Worm (Caenorhabditis elegans) whole organism, L1 larva: Measurements from ENCODE around the gene gop-2.

Experiments used
- C16A3.4 ChIP-seq: fragments of 150-350 bp; optimal IDR thresholded peaks from 2 replicates; lab custom pipeline; 2014; ENCODE audit warnings: missing biosample characterization, missing genetic modification characterization
- Y116A8C.19 ChIP-seq: sonication (generic microtip); optimal IDR thresholded peaks from 2 replicates; lab custom pipeline; 2016; ENCODE audit warnings: missing compliant biosample characterization, missing genetic modification characterization, borderline replicate concordance
- alr-1 ChIP-seq: fragments of 200-800 bp; sonication (Bioruptor generic); optimal IDR thresholded peaks from 2 replicates; lab custom pipeline; 2018; ENCODE audit warnings: borderline replicate concordance, mild to moderate bottlenecking, missing genetic modification characterization, missing compliant biosample characterization
- aly-2 ChIP-seq: fragments of 150-350 bp; optimal IDR thresholded peaks from 2 replicates; lab custom pipeline; 2014; ENCODE audit warnings: missing biosample characterization, missing genetic modification characterization
- ama-1 ChIP-seq: fragments of 150-350 bp; optimal IDR thresholded peaks from 2 replicates; lab custom pipeline; 2014
- blmp-1 ChIP-seq: fragments of 150-350 bp; optimal IDR thresholded peaks from 2 replicates; lab custom pipeline; 2014; ENCODE audit warnings: missing biosample characterization, missing genetic modification characterization
- ceh-63 ChIP-seq: fragments of 200-800 bp; sonication (Bioruptor generic); optimal IDR thresholded peaks from 2 replicates; lab custom pipeline; 2018; ENCODE audit warnings: mild to moderate bottlenecking, missing genetic modification characterization, missing compliant biosample characterization
- ceh-82 ChIP-seq, 3 experiments: fragments of 150-350 bp in 1 of 3; sonication (generic microtip) in 2 of 3; optimal IDR thresholded peaks; 2 replicates each; lab custom pipeline; 2014 to 2017; ENCODE audit warnings: missing biosample characterization in 3 of 3, missing genetic modification characterization in 3 of 3
- ceh-88 ChIP-seq: fragments of 200-800 bp; sonication (Bioruptor generic); IDR thresholded peaks from 2 replicates; pipeline ENCODE4 v1.3.6; 2022; ENCODE audit warnings: missing genetic modification characterization, missing compliant biosample characterization
- dpl-1 ChIP-seq, 3 experiments: fragments of 150-350 bp in 2 of 3; sonication (generic microtip) in 1 of 3; optimal IDR thresholded peaks; 2 replicates each; lab custom pipeline; 2014 to 2017; ENCODE audit warnings: missing biosample characterization in 3 of 3, missing genetic modification characterization in 3 of 3, missing genetic modification reagents in 3 of 3
- dsc-1 ChIP-seq: sonication (generic microtip); optimal IDR thresholded peaks from 2 replicates; lab custom pipeline; 2016; ENCODE audit warnings: mild to moderate bottlenecking, missing genetic modification characterization, missing compliant biosample characterization
- efl-1 ChIP-seq, 4 experiments: fragments of 150-350 bp; optimal IDR thresholded peaks in 3 of 4; peaks in 1 of 4; 1 replicate in 1 of 4; 2 replicates in 3 of 4; lab custom pipeline; 2014; ENCODE audit warnings: missing biosample characterization in 2 of 4, missing genetic modification characterization in 2 of 4, missing genetic modification reagents in 2 of 4
- efl-3 ChIP-seq: fragments of 200-800 bp; sonication (Bioruptor generic); optimal IDR thresholded peaks from 2 replicates; lab custom pipeline; 2018; ENCODE audit warnings: mild to moderate bottlenecking, missing genetic modification characterization, missing compliant biosample characterization
- egl-13 ChIP-seq: sonication (generic microtip); optimal IDR thresholded peaks from 2 replicates; lab custom pipeline; 2016; ENCODE audit warnings: missing genotype, missing genetic modification reagents, missing genetic modification characterization, missing compliant biosample characterization
- elt-3 ChIP-seq, 6 experiments: fragments of 150-350 bp in 1 of 6; sonication (generic microtip); optimal IDR thresholded peaks; 2 replicates each; lab custom pipeline; 2017 to 2018; ENCODE audit warnings: missing biosample characterization in 6 of 6, missing genetic modification characterization in 6 of 6, inconsistent platforms in 1 of 6
- ets-5 ChIP-seq: fragments of 200-800 bp; sonication (Bioruptor generic); IDR thresholded peaks from 2 replicates; pipeline ENCODE4 v1.3.6; 2022; ENCODE audit warnings: missing genetic modification characterization, missing compliant biosample characterization
- fkh-10 ChIP-seq: sonication (generic microtip); optimal IDR thresholded peaks from 2 replicates; lab custom pipeline; 2017; ENCODE audit warnings: missing biosample characterization, missing genetic modification reagents, missing genetic modification characterization
- fos-1 ChIP-seq: fragments of 150-350 bp; optimal IDR thresholded peaks from 2 replicates; lab custom pipeline; 2014; ENCODE audit warnings: missing biosample characterization, missing genetic modification characterization
- grh-1 ChIP-seq: fragments of 200-800 bp; sonication (Bioruptor generic); IDR thresholded peaks from 2 replicates; pipeline ENCODE4 v1.3.6; 2022; ENCODE audit warnings: missing genetic modification reagents, missing genetic modification characterization, missing compliant biosample characterization
- hlh-17 ChIP-seq: fragments of 200-800 bp; sonication (Bioruptor generic); optimal IDR thresholded peaks from 2 replicates; lab custom pipeline; 2018; ENCODE audit warnings: missing genetic modification characterization, mild to moderate bottlenecking, missing compliant biosample characterization, moderate library complexity, borderline replicate concordance
- jun-1 ChIP-seq: fragments of 150-350 bp; optimal IDR thresholded peaks from 2 replicates; lab custom pipeline; 2014; ENCODE audit warnings: missing biosample characterization, missing genetic modification reagents, missing genetic modification characterization
- lin-13 ChIP-seq: fragments of 150-350 bp; optimal IDR thresholded peaks from 2 replicates; lab custom pipeline; 2014; ENCODE audit warnings: missing biosample characterization, missing genetic modification reagents, missing genetic modification characterization
- lin-15B ChIP-seq: fragments of 150-350 bp; sonication (generic microtip); optimal IDR thresholded peaks from 3 replicates; lab custom pipeline; 2014; ENCODE audit warnings: missing biosample characterization, missing genetic modification characterization
- lin-39 ChIP-seq: fragments of 150-350 bp; optimal IDR thresholded peaks from 2 replicates; lab custom pipeline; 2014; ENCODE audit warnings: missing biosample characterization, missing genetic modification reagents, missing genetic modification characterization
- mab-9 ChIP-seq: fragments of 200-800 bp; sonication (Bioruptor generic); IDR thresholded peaks from 2 replicates; pipeline ENCODE4 v1.3.6; 2022; ENCODE audit warnings: missing genetic modification reagents, missing genetic modification characterization, missing compliant biosample characterization
- mdl-1 ChIP-seq, 2 experiments: fragments of 150-350 bp; optimal IDR thresholded peaks; 2 replicates each; lab custom pipeline; 2014 to 2017; ENCODE audit warnings: missing biosample characterization in 2 of 2, missing genetic modification characterization in 2 of 2, inconsistent platforms in 1 of 2
- mep-1 ChIP-seq: fragments of 150-350 bp; optimal IDR thresholded peaks from 2 replicates; lab custom pipeline; 2014; ENCODE audit warnings: missing biosample characterization, missing genetic modification characterization
- nhr-11 ChIP-seq: fragments of 150-350 bp; optimal IDR thresholded peaks from 2 replicates; lab custom pipeline; 2014; ENCODE audit warnings: missing biosample characterization, missing genetic modification characterization
- nhr-12 ChIP-seq: sonication (generic microtip); optimal IDR thresholded peaks from 2 replicates; lab custom pipeline; 2017; ENCODE audit warnings: missing biosample characterization, missing genetic modification characterization
- nhr-28 ChIP-seq: fragments of 150-350 bp; optimal IDR thresholded peaks from 2 replicates; lab custom pipeline; 2014; ENCODE audit warnings: missing biosample characterization, missing genetic modification characterization
- nhr-47 ChIP-seq: sonication (generic microtip); optimal IDR thresholded peaks from 2 replicates; lab custom pipeline; 2016; ENCODE audit warnings: mild to moderate bottlenecking, missing genetic modification characterization, moderate library complexity, missing compliant biosample characterization
- nhr-85 ChIP-seq: sonication (generic microtip); peaks from one replicate; lab custom pipeline; 2016; ENCODE audit warnings: missing genetic modification characterization, inconsistent platforms, missing compliant biosample characterization
- pag-3 ChIP-seq: sonication (generic microtip); optimal IDR thresholded peaks from 2 replicates; lab custom pipeline; 2017; ENCODE audit warnings: missing genetic modification characterization, mild to moderate bottlenecking, missing compliant biosample characterization, antibody characterized with exemption, borderline replicate concordance; ENCODE audit not compliant: insufficient read depth
- pax-3 ChIP-seq: fragments of 200-800 bp; sonication (Bioruptor generic); optimal IDR thresholded peaks from 2 replicates; lab custom pipeline; 2018; ENCODE audit warnings: mild to moderate bottlenecking, missing genetic modification characterization, moderate library complexity, missing compliant biosample characterization
- pqm-1 ChIP-seq: sonication (generic microtip); optimal IDR thresholded peaks from 3 replicates; lab custom pipeline; 2017; ENCODE audit warnings: missing biosample characterization, missing genetic modification characterization
- rnt-1 ChIP-seq: sonication (generic microtip); optimal IDR thresholded peaks from 2 replicates; lab custom pipeline; 2016; ENCODE audit warnings: mild to moderate bottlenecking, missing genetic modification characterization, moderate library complexity, missing compliant biosample characterization
- snpc-4 ChIP-seq: fragments of 150-350 bp; optimal IDR thresholded peaks from 2 replicates; lab custom pipeline; 2014; ENCODE audit warnings: missing biosample characterization, missing genetic modification characterization
- sup-37 ChIP-seq: fragments of 200-800 bp; sonication (Bioruptor generic); optimal IDR thresholded peaks from 2 replicates; lab custom pipeline; 2018; ENCODE audit warnings: mild to moderate bottlenecking, missing genetic modification characterization, missing compliant biosample characterization
- swsn-7 ChIP-seq: sonication (generic microtip); optimal IDR thresholded peaks from 2 replicates; lab custom pipeline; 2016; ENCODE audit warnings: missing genetic modification characterization, missing compliant biosample characterization
- tbx-2 ChIP-seq: sonication (generic microtip); optimal IDR thresholded peaks from 2 replicates; lab custom pipeline; 2016; ENCODE audit warnings: missing genetic modification characterization, missing compliant biosample characterization
- tlp-1 ChIP-seq: fragments of 150-350 bp; optimal IDR thresholded peaks from 2 replicates; lab custom pipeline; 2014; ENCODE audit warnings: missing biosample characterization, missing genetic modification characterization
- unc-130 ChIP-seq: fragments of 150-350 bp; optimal IDR thresholded peaks from 2 replicates; lab custom pipeline; 2017; ENCODE audit warnings: missing biosample characterization, missing genetic modification characterization, inconsistent platforms
- unc-30 ChIP-seq: sonication (generic microtip); optimal IDR thresholded peaks from 2 replicates; lab custom pipeline; 2017; ENCODE audit warnings: missing biosample characterization, missing genetic modification characterization
- unc-62 ChIP-seq: fragments of 150-350 bp; optimal IDR thresholded peaks from 2 replicates; lab custom pipeline; 2014; ENCODE audit warnings: missing biosample characterization, missing genetic modification reagents, missing genetic modification characterization
- vab-15 ChIP-seq: sonication (generic microtip); optimal IDR thresholded peaks from 2 replicates; lab custom pipeline; 2017; ENCODE audit warnings: missing genotype, mild to moderate bottlenecking, missing genetic modification characterization, missing compliant biosample characterization
- xbp-1 ChIP-seq: sonication (generic microtip); optimal IDR thresholded peaks from 2 replicates; lab custom pipeline; 2016; ENCODE audit warnings: missing genetic modification characterization, missing compliant biosample characterization
- zag-1 ChIP-seq: fragments of 150-350 bp; optimal IDR thresholded peaks from 2 replicates; lab custom pipeline; 2014; ENCODE audit warnings: missing biosample characterization, missing genetic modification characterization
- zip-4 ChIP-seq: fragments of 200-800 bp; sonication (Bioruptor generic); optimal IDR thresholded peaks from 2 replicates; lab custom pipeline; 2018; ENCODE audit warnings: mild to moderate bottlenecking, missing genetic modification characterization, moderate library complexity, missing compliant biosample characterization
- ztf-11 ChIP-seq, 2 experiments: sonication (generic microtip); optimal IDR thresholded peaks; 2 replicates each; lab custom pipeline; 2016 to 2017; ENCODE audit warnings: missing genetic modification characterization in 2 of 2, missing biosample characterization in 1 of 2, missing compliant biosample characterization in 1 of 2

Gene gop-2

DNA sequence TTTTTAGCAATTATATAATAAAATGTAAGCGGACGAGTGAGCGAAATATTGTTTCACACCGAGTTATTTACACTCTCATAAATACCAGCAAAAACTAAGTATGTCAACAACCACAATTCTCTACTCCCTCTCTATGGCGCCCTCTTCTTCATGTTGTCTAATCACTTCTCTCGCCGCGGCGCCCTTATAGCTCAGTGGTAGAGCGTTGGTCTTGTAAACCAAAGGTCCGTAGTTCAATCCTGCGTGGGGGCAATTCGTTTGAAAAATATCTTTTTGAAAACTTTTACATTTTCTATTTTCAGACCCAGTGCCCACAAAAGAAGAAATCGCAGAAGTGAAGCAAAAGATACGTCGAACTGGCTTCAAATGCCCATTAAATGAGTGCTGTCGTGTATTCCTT, 46.9 kb downstream of the gop-2 start (continued):
- TF ChIP-seq pqm-1 (tag; lab: Kevin White, UChicago) (no peak), nhr-11 (tag; lab: Kevin White, UChicago) (no peak), pag-3 (tag; lab: Kevin White, UChicago) (no peak), mdl-1 (tag; optimal IDR thresholded peaks at IDR 0.05; lab: Kevin White, UChicago) (peak in 1 of 2 experiments; percentile 45), unc-30 (tag; lab: Kevin White, UChicago) (no peak), lin-15B (tag; lab: Kevin White, UChicago) (no peak), ztf-11 (tag; optimal IDR thresholded peaks at IDR 0.05; lab: Kevin White, UChicago) (peak in 1 of 2 experiments; percentile 3), blmp-1 (tag; lab: Kevin White, UChicago) (peak; percentile 24), mep-1 (tag; lab: Kevin White, UChicago) (peak; percentile 58), unc-130 (peak; percentile 56), zag-1 (no peak), lin-39 (no peak), ceh-82 (tag; optimal IDR thresholded peaks at IDR 0.05; lab: Kevin White, UChicago) (peak; percentile 40 to 63 (median 62)), dsc-1 (tag; lab: Kevin White, UChicago) (peak; percentile 64), aly-2 (tag; lab: Kevin White, UChicago) (peak; percentile 31), efl-1 (optimal IDR thresholded peaks at IDR 0.05; lab: Kevin White, UChicago) (peak; percentile 31 to 67), efl-1 (GFP tag; optimal IDR thresholded peaks at IDR 0.05 in 1 of 2; lab: Kevin White, UChicago) (peak; percentile 61 to 96), nhr-85 (tag; lab: Kevin White, UChicago) (no peak), C16A3.4 (tag; lab: Kevin White, UChicago) (peak; percentile 57), fkh-10 (GFP tag; lab: Kevin White, UChicago) (no peak), ceh-88 (no peak), zip-4 (GFP tag; lab: Kevin White, UChicago) (peak; percentile 21), mab-9 (GFP tag; lab: Robert Waterston, UW) (0 out of 2 replicates have a peak, but pooled peaks have one; percentile 44), pax-3 (peak; percentile 8), Y116A8C.19 (no peak), sup-37 (GFP tag; lab: Kevin White, UChicago) (no peak), vab-15 (no peak), ama-1 (lab: Kevin White, UChicago) (peak; percentile 15), unc-62 (GFP tag; lab: Kevin White, UChicago) (no peak), nhr-28 (tag; lab: Kevin White, UChicago) (no peak), fos-1 (tag; lab: Kevin White, UChicago) (no peak), hlh-17 (GFP tag; lab: Kevin White, UChicago) (no peak), egl-13 (tag; lab: Kevin White, UChicago) (peak; percentile 19), tbx-2 (tag; lab: Kevin White, UChicago) (peak; percentile 56), lin-13 (GFP tag; lab: Kevin White, UChicago) (peak; percentile 6), efl-3 (GFP tag; lab: Kevin White, UChicago) (no peak), tlp-1 (tag; lab: Kevin White, UChicago) (no peak), dpl-1 (GFP tag; optimal IDR thresholded peaks at IDR 0.05; lab: Kevin White, UChicago) (peak in 2 of 3 experiments; percentile 59 to 69), rnt-1 (tag; lab: Kevin White, UChicago) (peak; percentile 72), alr-1 (tag; lab: Kevin White, UChicago) (no peak), jun-1 (tag; lab: Kevin White, UChicago) (no peak), snpc-4 (tag; lab: Kevin White, UChicago) (no peak)
- TF ChIP-seq, all 84 proteins: peak for 38

DNA sequence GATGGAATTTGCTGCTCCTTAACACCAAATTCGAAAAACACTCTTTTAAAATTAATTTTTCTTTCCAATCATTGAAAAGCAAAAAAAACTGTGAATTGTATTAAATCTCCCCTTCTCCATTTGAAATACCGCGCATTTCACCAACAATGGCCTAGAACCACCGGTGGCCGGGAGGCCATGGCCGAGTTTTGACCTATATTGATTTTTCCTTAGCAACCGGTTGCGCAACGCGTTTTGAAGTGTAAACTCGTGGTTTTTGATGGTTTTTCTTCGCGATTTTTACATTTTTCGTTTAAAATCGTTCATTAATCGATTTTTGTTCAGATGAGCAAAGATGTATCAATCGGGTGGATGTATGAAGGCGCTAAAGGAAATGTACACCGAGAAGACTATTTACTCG, 49.5 kb downstream of the gop-2 start, which contains the start of gene mog-3:
Gene mog-3 (plus strand): TSS at position 319 of the 400 bp plus-strand sequence.
- TF ChIP-seq mdl-1 (tag; optimal IDR thresholded peaks at IDR 0.05; lab: Kevin White, UChicago) (peak in 1 of 2 experiments; percentile 32), jun-1 (tag; lab: Kevin White, UChicago) (no peak), alr-1 (tag; lab: Kevin White, UChicago) (no peak), swsn-7 (tag; lab: Kevin White, UChicago) (peak; percentile 65), elt-3 (tag; optimal IDR thresholded peaks at IDR 0.05; lab: Kevin White, UChicago) (no peak), efl-3 (GFP tag; lab: Kevin White, UChicago) (peak; percentile 49), grh-1 (no peak), nhr-28 (tag; lab: Kevin White, UChicago) (no peak), rnt-1 (tag; lab: Kevin White, UChicago) (peak; percentile 98), ceh-63 (no peak), xbp-1 (tag; lab: Kevin White, UChicago) (peak; percentile 69), zip-4 (GFP tag; lab: Kevin White, UChicago) (no peak), dpl-1 (GFP tag; optimal IDR thresholded peaks at IDR 0.05; lab: Kevin White, UChicago) (peak; percentile 88 to 93 (median 93)), pag-3 (tag; lab: Kevin White, UChicago) (peak; percentile 55), ceh-88 (no peak), nhr-47 (peak; percentile 83), nhr-12 (tag; lab: Kevin White, UChicago) (no peak), mep-1 (tag; lab: Kevin White, UChicago) (peak; percentile 74), fkh-10 (GFP tag; lab: Kevin White, UChicago) (no peak), snpc-4 (tag; lab: Kevin White, UChicago) (peak; percentile 21), ets-5 (GFP tag; lab: Robert Waterston, UW) (no peak)
